Worm (Caenorhabditis elegans) whole organism, young adult: ENCODE measurements around the gene C03B1.13.
A peak's percentile ranks its signal among the peaks of the same experiment; 100 is the strongest.

Experiments used
- B0035.1 ChIP-seq: sonication (generic microtip); optimal IDR thresholded peaks from 2 replicates; lab custom pipeline; 2016; ENCODE audit warnings: missing genetic modification characterization, mild to moderate bottlenecking, missing compliant biosample characterization, missing genotype, missing genetic modification reagents
- B0336.3 ChIP-seq: fragments of 200-800 bp; sonication (Bioruptor generic); IDR thresholded peaks from 2 replicates; pipeline ENCODE4 v1.3.6; 2022; ENCODE audit warnings: missing genetic modification characterization, missing compliant biosample characterization
- C06A6.2 ChIP-seq: fragments of 200-800 bp; sonication (Bioruptor generic); conservative IDR thresholded peaks from 2 replicates; pipeline ENCODE4 v1.3.6; 2022; ENCODE audit warnings: missing genetic modification characterization, missing compliant biosample characterization
- C17E4.6 ChIP-seq: fragments of 200-800 bp; sonication (Bioruptor generic); IDR thresholded peaks from 2 replicates; pipeline ENCODE4 v1.3.6; 2022; ENCODE audit warnings: missing genetic modification reagents, missing genetic modification characterization, missing compliant biosample characterization
- D2030.7 ChIP-seq: fragments of 200-800 bp; sonication (Bioruptor generic); IDR thresholded peaks from 2 replicates; pipeline ENCODE4 v1.3.6; 2022; ENCODE audit warnings: missing genetic modification reagents, missing genetic modification characterization, missing compliant biosample characterization
- F52B5.7 ChIP-seq: sonication (generic microtip); optimal IDR thresholded peaks from 2 replicates; lab custom pipeline; 2016; ENCODE audit warnings: mild to moderate bottlenecking, missing genetic modification characterization, missing compliant biosample characterization
- F57A8.1 ChIP-seq: fragments of 200-800 bp; sonication (Bioruptor generic); optimal IDR thresholded peaks from 2 replicates; lab custom pipeline; 2018; ENCODE audit warnings: mild to moderate bottlenecking, missing genetic modification characterization, moderate library complexity, missing compliant biosample characterization
- F57C9.4 ChIP-seq: sonication (generic microtip); optimal IDR thresholded peaks from 2 replicates; lab custom pipeline; 2017; ENCODE audit warnings: mild to moderate bottlenecking, missing genetic modification characterization, missing compliant biosample characterization
- K11D2.4 ChIP-seq: fragments of 200-800 bp; sonication (Bioruptor generic); IDR thresholded peaks from 2 replicates; pipeline ENCODE4 v1.3.6; 2022; ENCODE audit warnings: missing genetic modification reagents, missing genetic modification characterization, missing compliant biosample characterization
- K12H6.12 ChIP-seq: fragments of 200-800 bp; sonication (Bioruptor generic); optimal IDR thresholded peaks from 2 replicates; lab custom pipeline; 2018; ENCODE audit warnings: mild to moderate bottlenecking, missing genetic modification characterization, missing compliant biosample characterization
- Y53F4B.3 ChIP-seq: fragments of 200-800 bp; sonication (Bioruptor generic); IDR thresholded peaks from 2 replicates; pipeline ENCODE4 v1.3.6; 2022; ENCODE audit warnings: missing genetic modification reagents, missing genetic modification characterization, missing compliant biosample characterization
- akir-1 ChIP-seq: fragments of 200-800 bp; sonication (Bioruptor generic); optimal IDR thresholded peaks from 2 replicates; lab custom pipeline; 2018; ENCODE audit warnings: mild to moderate bottlenecking, missing genetic modification characterization, moderate library complexity, missing compliant biosample characterization
- attf-5 ChIP-seq: fragments of 200-800 bp; sonication (Bioruptor generic); optimal IDR thresholded peaks from 2 replicates; lab custom pipeline; 2018; ENCODE audit warnings: mild to moderate bottlenecking, missing genetic modification characterization, missing compliant biosample characterization
- attf-6 ChIP-seq: fragments of 200-800 bp; sonication (Bioruptor generic); IDR thresholded peaks from 2 replicates; pipeline ENCODE4 v1.3.6; 2022; ENCODE audit warnings: missing genetic modification reagents, missing genetic modification characterization, missing compliant biosample characterization
- ceh-58 ChIP-seq: fragments of 200-800 bp; sonication (Bioruptor generic); IDR thresholded peaks from 2 replicates; pipeline ENCODE4 v1.3.6; 2022; ENCODE audit warnings: missing genetic modification characterization, missing compliant biosample characterization
- ceh-79 ChIP-seq: sonication (generic microtip); optimal IDR thresholded peaks from 2 replicates; lab custom pipeline; 2017; ENCODE audit warnings: mild to moderate bottlenecking, missing genetic modification characterization, missing compliant biosample characterization
- ceh-91 ChIP-seq: fragments of 200-800 bp; sonication (Bioruptor generic); IDR thresholded peaks from 2 replicates; pipeline ENCODE4 v1.3.6; 2022; ENCODE audit warnings: missing genetic modification reagents, missing genetic modification characterization, missing compliant biosample characterization
- egl-44 ChIP-seq: fragments of 200-800 bp; sonication (Bioruptor generic); IDR thresholded peaks from 2 replicates; pipeline ENCODE4 v1.3.6; 2022; ENCODE audit warnings: missing genetic modification reagents, missing genetic modification characterization, missing compliant biosample characterization
- ekl-4 ChIP-seq: fragments of 200-800 bp; sonication (Bioruptor generic); IDR thresholded peaks from 2 replicates; pipeline ENCODE4 v1.3.6; 2022; ENCODE audit warnings: missing genetic modification reagents, missing genetic modification characterization, missing compliant biosample characterization
- fkh-3 ChIP-seq: sonication (generic microtip); optimal IDR thresholded peaks from 2 replicates; lab custom pipeline; 2016; ENCODE audit warnings: mild to moderate bottlenecking, missing genetic modification characterization, missing compliant biosample characterization
- hlh-26 ChIP-seq: fragments of 200-800 bp; sonication (Bioruptor generic); conservative IDR thresholded peaks from 2 replicates; pipeline ENCODE4 v1.3.6; 2022; ENCODE audit warnings: missing genetic modification reagents, missing genetic modification characterization, missing compliant biosample characterization
- hmg-20 ChIP-seq: fragments of 200-800 bp; sonication (Bioruptor generic); IDR thresholded peaks from 2 replicates; pipeline ENCODE4 v1.3.6; 2022; ENCODE audit warnings: missing genetic modification reagents, missing genetic modification characterization, missing compliant biosample characterization
- hrde-1 ChIP-seq: sonication (generic microtip); optimal IDR thresholded peaks from 2 replicates; lab custom pipeline; 2016; ENCODE audit warnings: missing genetic modification characterization, mild to moderate bottlenecking, missing compliant biosample characterization, moderate library complexity, missing genotype, missing genetic modification reagents, borderline replicate concordance
- lin-35 ChIP-seq, 3 experiments: fragments of 150-350 bp in 2 of 3; sonication (generic microtip) in 1 of 3; optimal IDR thresholded peaks; 2 replicates each; lab custom pipeline; 2014 to 2018; ENCODE audit warnings: missing biosample characterization in 3 of 3, missing genetic modification characterization in 3 of 3, missing genetic modification reagents in 3 of 3
- lin-54 ChIP-seq: fragments of 200-800 bp; sonication (Bioruptor generic); optimal IDR thresholded peaks from 2 replicates; lab custom pipeline; 2018; ENCODE audit warnings: mild to moderate bottlenecking, missing genetic modification characterization, missing compliant biosample characterization
- lir-1 ChIP-seq: fragments of 200-800 bp; sonication (Bioruptor generic); conservative IDR thresholded peaks from 2 replicates; pipeline ENCODE4 v1.3.6; 2022; ENCODE audit warnings: missing genetic modification reagents, missing genetic modification characterization, missing compliant biosample characterization
- madf-3 ChIP-seq: fragments of 200-800 bp; sonication (Bioruptor generic); IDR thresholded peaks from 2 replicates; pipeline ENCODE4 v1.3.6; 2022; ENCODE audit warnings: missing genetic modification reagents, missing genetic modification characterization, missing compliant biosample characterization
- madf-6 ChIP-seq: fragments of 200-800 bp; sonication (Bioruptor generic); IDR thresholded peaks from 2 replicates; pipeline ENCODE4 v1.3.6; 2022; ENCODE audit warnings: missing genetic modification reagents, missing genetic modification characterization, missing compliant biosample characterization
- madf-8 ChIP-seq: fragments of 200-800 bp; sonication (Bioruptor generic); conservative IDR thresholded peaks from 2 replicates; pipeline ENCODE4 v1.3.6; 2022; ENCODE audit warnings: missing genetic modification reagents, missing genetic modification characterization, missing compliant biosample characterization
- mxl-1 ChIP-seq: sonication (generic microtip); optimal IDR thresholded peaks from 2 replicates; lab custom pipeline; 2016; ENCODE audit warnings: missing genetic modification characterization, missing compliant biosample characterization
- nfya-2 ChIP-seq: fragments of 200-800 bp; sonication (Bioruptor generic); IDR thresholded peaks from 2 replicates; pipeline ENCODE4 v1.3.6; 2022; ENCODE audit warnings: missing genetic modification reagents, missing genetic modification characterization, missing compliant biosample characterization
- pha-4 ChIP-seq: fragments of 150-350 bp; sonication (generic microtip); optimal IDR thresholded peaks from 2 replicates; lab custom pipeline; 2014; ENCODE audit warnings: missing biosample characterization, missing genetic modification reagents, missing genetic modification characterization
- rec-8 ChIP-seq, 2 experiments: sonication (generic microtip); optimal IDR thresholded peaks; 2 replicates each; lab custom pipeline; 2016; ENCODE audit warnings: mild to moderate bottlenecking in 2 of 2, missing genetic modification characterization in 2 of 2, missing genetic modification reagents in 2 of 2, missing genotype in 2 of 2, missing biosample characterization in 1 of 2, missing compliant biosample characterization in 1 of 2, moderate library complexity in 1 of 2
- repo-1 ChIP-seq: sonication (generic microtip); optimal IDR thresholded peaks from 2 replicates; lab custom pipeline; 2017; ENCODE audit warnings: mild to moderate bottlenecking, missing genetic modification characterization, missing compliant biosample characterization
- rpc-1 ChIP-seq, 2 experiments: fragments of 150-350 bp in 1 of 2; sonication (generic microtip) in 1 of 2; optimal IDR thresholded peaks; 2 replicates each; lab custom pipeline; 2014 to 2018; ENCODE audit warnings: missing biosample characterization in 1 of 2, missing genetic modification characterization in 1 of 2, missing genetic modification reagents in 1 of 2, missing genotype in 1 of 2
- snpc-1.1 ChIP-seq: sonication (generic microtip); optimal IDR thresholded peaks from 2 replicates; lab custom pipeline; 2017; ENCODE audit warnings: missing genetic modification characterization, mild to moderate bottlenecking, missing compliant biosample characterization, antibody characterized with exemption, moderate library complexity, missing genotype, missing genetic modification reagents; ENCODE audit not compliant: insufficient read depth
- snpc-1.3 ChIP-seq: sonication (generic microtip); optimal IDR thresholded peaks from 2 replicates; lab custom pipeline; 2017; ENCODE audit warnings: missing genetic modification characterization, mild to moderate bottlenecking, missing compliant biosample characterization, antibody characterized with exemption, moderate library complexity, missing genotype, missing genetic modification reagents; ENCODE audit not compliant: insufficient read depth
- somi-1 ChIP-seq: fragments of 200-800 bp; sonication (Bioruptor generic); optimal IDR thresholded peaks from 2 replicates; lab custom pipeline; 2018; ENCODE audit warnings: mild to moderate bottlenecking, missing genetic modification characterization, missing compliant biosample characterization
- zfh-2 ChIP-seq: fragments of 200-800 bp; sonication (Bioruptor generic); conservative IDR thresholded peaks from 2 replicates; pipeline ENCODE4 v1.3.6; 2022; ENCODE audit warnings: missing genetic modification reagents, missing genetic modification characterization, missing compliant biosample characterization
- ztf-3 ChIP-seq: fragments of 200-800 bp; sonication (Bioruptor generic); optimal IDR thresholded peaks from 2 replicates; lab custom pipeline; 2018; ENCODE audit warnings: mild to moderate bottlenecking, missing genetic modification characterization, missing compliant biosample characterization

Gene C03B1.13

ce11 chrX:6318803-6319202 is 19.0 kb downstream of the C03B1.13 start:
- TF ChIP-seq rec-8 (tag; optimal IDR thresholded peaks at IDR 0.05; lab: Kevin White, UChicago) (no peak), mxl-1 (tag; lab: Kevin White, UChicago) (no peak), K11D2.4 (GFP tag; lab: Robert Waterston, UW) (no peak), attf-6 (no peak), somi-1 (no peak), lin-54 (GFP tag; lab: Kevin White, UChicago) (no peak), ekl-4 (GFP tag; lab: Robert Waterston, UW) (no peak), ceh-58 (GFP tag; lab: Robert Waterston, UW) (no peak), K12H6.12 (tag; lab: Kevin White, UChicago) (no peak), F57A8.1 (GFP tag; lab: Kevin White, UChicago) (no peak), C06A6.2 (GFP tag; lab: Robert Waterston, UW) (no peak), hmg-20 (no peak)
- TF ChIP-seq, all 124 proteins: peak for 0

ce11 chrX:6311391-6311790 is 26.5 kb downstream of the C03B1.13 start, which contains the start of gene npr-38:
TSS of gene npr-38 (plus strand) at chrX:6311691.
- TF ChIP-seq madf-6 (GFP tag; lab: Robert Waterston, UW) (no peak), ztf-3 (no peak), ceh-79 (tag; lab: Kevin White, UChicago) (no peak), hrde-1 (tag; lab: Kevin White, UChicago) (no peak), rpc-1 (optimal IDR thresholded peaks at IDR 0.05; lab: Kevin White, UChicago) (no peak), rpc-1 (tag; optimal IDR thresholded peaks at IDR 0.05; lab: Kevin White, UChicago) (no peak), rec-8 (tag; optimal IDR thresholded peaks at IDR 0.05; lab: Kevin White, UChicago) (no peak), pha-4 (tag; lab: Kevin White, UChicago) (no peak), attf-6 (no peak), D2030.7 (GFP tag; lab: Robert Waterston, UW) (no peak), madf-3 (GFP tag; lab: Robert Waterston, UW) (no peak), Y53F4B.3 (GFP tag; lab: Robert Waterston, UW) (no peak), F52B5.7 (tag; lab: Kevin White, UChicago) (no peak), lir-1 (GFP tag; lab: Robert Waterston, UW) (no peak), F57C9.4 (tag; lab: Kevin White, UChicago) (no peak)

- TF ChIP-seq snpc-1.1 (tag; lab: Kevin White, UChicago) (no peak), attf-5 (GFP tag; lab: Kevin White, UChicago) (no peak)
Observed at ce11 chrX:6299641-6300240, 38.1 kb downstream of the C03B1.13 start, which contains the start of gene cest-16. TSS of gene cest-16 (plus strand) at chrX:6299942.

- peak; percentile 91 for TF ChIP-seq akir-1 (GFP tag; lab: Kevin White, UChicago)
- TF ChIP-seq ceh-91 (GFP tag; lab: Robert Waterston, UW) = no peak
- TF ChIP-seq madf-8 = no peak
- peak; percentile 94 for TF ChIP-seq C17E4.6 (GFP tag; lab: Robert Waterston, UW)
- peak; percentile 97 for TF ChIP-seq ekl-4 (GFP tag; lab: Robert Waterston, UW)
- TF ChIP-seq nfya-2 = 0 out of 2 replicates have a peak, but pooled peaks have one; percentile 72
- peak; percentile 98 for TF ChIP-seq hmg-20
- TF ChIP-seq B0035.1 = peak; percentile 97
- TF ChIP-seq egl-44 (GFP tag; lab: Robert Waterston, UW) = peak; percentile 94
- TF ChIP-seq fkh-3 = no peak
- TF ChIP-seq C06A6.2 (GFP tag; lab: Robert Waterston, UW) = peak; percentile 98
- peak; percentile 100 for TF ChIP-seq repo-1 (tag; lab: Kevin White, UChicago)
- TF ChIP-seq madf-3 (GFP tag; lab: Robert Waterston, UW) = peak; percentile 84; the same call in 1 of the 2 replicates
- TF ChIP-seq hlh-26 (GFP tag; lab: Robert Waterston, UW) = no peak
- no peak; the same call in 1 of the 2 replicates for TF ChIP-seq zfh-2 (GFP tag; lab: Robert Waterston, UW)
- no peak for TF ChIP-seq snpc-1.3 (tag; lab: Kevin White, UChicago)
- TF ChIP-seq B0336.3 = peak; percentile 100
- TF ChIP-seq F57A8.1 (GFP tag; lab: Kevin White, UChicago) = peak; percentile 86
- TF ChIP-seq K12H6.12 (tag; lab: Kevin White, UChicago) = peak; percentile 99
- TF ChIP-seq lin-35 (GFP tag; optimal IDR thresholded peaks at IDR 0.05; lab: Kevin White, UChicago) = peak in 2 of 3 experiments; percentile 94 to 98
- peak; percentile 88 for TF ChIP-seq ceh-79 (tag; lab: Kevin White, UChicago)
Observed at ce11 chrX:6296402-6296844, 41.4 kb downstream of the C03B1.13 start.
